Worm (Caenorhabditis elegans): ENCODE measurements around the gene gid-8.
A peak's percentile ranks its signal among the peaks of the same experiment; 100 is the strongest.

gid-8 gene

ce11 chrV:1480841-1481240 is 13.3 kb downstream of the gid-8 start (continued):
- TF ChIP-seq unc-130 (tag; optimal IDR thresholded peaks at IDR 0.05): peak; percentile 58

- TF ChIP-seq lin-14 (GFP tag; optimal IDR thresholded peaks at IDR 0.05) (no peak), lin-15B (tag; optimal IDR thresholded peaks at IDR 0.05) (no peak), mef-2 (tag; optimal IDR thresholded peaks at IDR 0.05) (no peak), ceh-90 (tag; optimal IDR thresholded peaks at IDR 0.05) (no peak), C16A3.4 (tag; optimal IDR thresholded peaks at IDR 0.05) (no peak), hlh-4 (tag; optimal IDR thresholded peaks at IDR 0.05) (no peak), irx-1 (tag; optimal IDR thresholded peaks at IDR 0.05) (no peak), jun-1 (tag; optimal IDR thresholded peaks at IDR 0.05) (no peak), nhr-76 (tag; optimal IDR thresholded peaks at IDR 0.05) (no peak), hpl-2 (GFP tag; optimal IDR thresholded peaks at IDR 0.05) (no peak), nhr-77 (tag; optimal IDR thresholded peaks at IDR 0.05) (no peak), fkh-8 (tag; optimal IDR thresholded peaks at IDR 0.05) (no peak), lin-39 (tag; optimal IDR thresholded peaks at IDR 0.05) (no peak), mdl-1 (tag; optimal IDR thresholded peaks at IDR 0.05) (no peak), unc-130 (tag; optimal IDR thresholded peaks at IDR 0.05) (no peak)
Measured at ce11 chrV:1481742-1482141, 14.2 kb downstream of the gid-8 start, which contains the start of gene C38C3.4. Gene C38C3.4 (plus strand): TSS chrV:1482042.

- TF ChIP-seq pax-3 (tag; optimal IDR thresholded peaks at IDR 0.05) (no peak), mdl-1 (tag; optimal IDR thresholded peaks at IDR 0.05) (no peak), fkh-10 (GFP tag; optimal IDR thresholded peaks at IDR 0.05) (peak; percentile 94), egl-13 (tag; optimal IDR thresholded peaks at IDR 0.05) (no peak), hpl-2 (GFP tag; optimal IDR thresholded peaks at IDR 0.05) (no peak), ces-1 (GFP tag; optimal IDR thresholded peaks at IDR 0.05) (peak; percentile 76), ztf-11 (tag; optimal IDR thresholded peaks at IDR 0.05) (no peak), egl-27 (tag; optimal IDR thresholded peaks at IDR 0.05) (no peak), xbp-1 (tag; optimal IDR thresholded peaks at IDR 0.05) (no peak), C16A3.4 (tag; optimal IDR thresholded peaks at IDR 0.05) (no peak), elt-3 (tag; optimal IDR thresholded peaks at IDR 0.05) (no peak), nhr-12 (tag; optimal IDR thresholded peaks at IDR 0.05) (no peak), nhr-11 (tag; optimal IDR thresholded peaks at IDR 0.05) (no peak), ztf-4 (tag; optimal IDR thresholded peaks at IDR 0.05) (no peak), ets-5 (GFP tag; IDR thresholded peaks at IDR 0.05) (no peak), lin-14 (GFP tag; optimal IDR thresholded peaks at IDR 0.05) (peak; percentile 84), hlh-17 (GFP tag; optimal IDR thresholded peaks at IDR 0.05; ENCODE audit: borderline replicate concordance) (no peak), lin-39 (tag; optimal IDR thresholded peaks at IDR 0.05) (no peak)
Measured at ce11 chrV:1486031-1486430, 18.5 kb downstream of the gid-8 start.

ce11 chrV:1487262-1487661 is 19.7 kb downstream of the gid-8 start:
- TF ChIP-seq dsc-1 (tag; optimal IDR thresholded peaks at IDR 0.05) (peak; percentile 70), hlh-17 (GFP tag; optimal IDR thresholded peaks at IDR 0.05; ENCODE audit: borderline replicate concordance) (no peak), nhr-90 (tag; optimal IDR thresholded peaks at IDR 0.05; ENCODE audit: poor library complexity) (no peak), elt-3 (tag; optimal IDR thresholded peaks at IDR 0.05) (no peak), nhr-71 (tag; optimal IDR thresholded peaks at IDR 0.05) (peak; percentile 48), fkh-8 (tag; optimal IDR thresholded peaks at IDR 0.05) (peak; percentile 85), lin-14 (GFP tag; optimal IDR thresholded peaks at IDR 0.05) (peak; percentile 30), hlh-4 (tag; optimal IDR thresholded peaks at IDR 0.05) (peak; percentile 53), nhr-47 (tag; optimal IDR thresholded peaks at IDR 0.05) (peak; percentile 30), pqm-1 (tag; optimal IDR thresholded peaks at IDR 0.05) (no peak), sox-4 (tag; optimal IDR thresholded peaks at IDR 0.05) (peak; percentile 2), egl-13 (tag; optimal IDR thresholded peaks at IDR 0.05) (no peak)

ce11 chrV:1488642-1489041 is 21.1 kb downstream of the gid-8 start:
- TF ChIP-seq mep-1 (tag; optimal IDR thresholded peaks at IDR 0.05) (no peak), dsc-1 (tag; optimal IDR thresholded peaks at IDR 0.05) (peak; percentile 71), lin-14 (GFP tag; optimal IDR thresholded peaks at IDR 0.05) (peak; percentile 56), efl-1 (optimal IDR thresholded peaks at IDR 0.05) (no peak), efl-1 (GFP tag; optimal IDR thresholded peaks at IDR 0.05 in 1 of 2) (peak in 1 of 2 experiments; percentile 67), nhr-71 (tag; optimal IDR thresholded peaks at IDR 0.05) (peak; percentile 51), fkh-8 (tag; optimal IDR thresholded peaks at IDR 0.05) (peak; percentile 59), mef-2 (tag; optimal IDR thresholded peaks at IDR 0.05) (no peak), nhr-47 (tag; optimal IDR thresholded peaks at IDR 0.05) (peak; percentile 53), nhr-20 (tag; optimal IDR thresholded peaks at IDR 0.05) (no peak), ets-5 (GFP tag; IDR thresholded peaks at IDR 0.05) (no peak)

Measured in whole organism, L1 larva.